Fruit fly (Drosophila melanogaster) whole organism, prepupa: ENCODE results near the gene lute.

Experiments
- CG10631 ChIP-seq: fragments of 200-800 bp; sonication (Bioruptor generic); optimal IDR thresholded peaks from 2 replicates; lab custom pipeline; 2016; ENCODE audit warnings: missing biosample characterization, missing genetic modification characterization
- CG10669 ChIP-seq: fragments of 200-800 bp; sonication (Bioruptor generic); optimal IDR thresholded peaks from 3 replicates; lab custom pipeline; 2018; ENCODE audit warnings: missing biosample characterization, mild to moderate bottlenecking, missing genetic modification characterization, moderate library complexity
- CG11902 ChIP-seq: fragments of 200-800 bp; sonication (Bioruptor generic); optimal IDR thresholded peaks from 3 replicates; lab custom pipeline; 2016; ENCODE audit warnings: missing biosample characterization, missing genetic modification characterization
- CG15336 ChIP-seq: fragments of 200-800 bp; sonication (Bioruptor generic); IDR thresholded peaks from 2 replicates; pipeline ENCODE4 v1.3.6; 2022; ENCODE audit warnings: missing biosample characterization, missing genetic modification characterization
- CG1621 ChIP-seq: fragments of 200-800 bp; sonication (Bioruptor generic); optimal IDR thresholded peaks from 3 replicates; lab custom pipeline; 2018; ENCODE audit warnings: missing biosample characterization, mild to moderate bottlenecking, missing genetic modification characterization
- CG16779 ChIP-seq: fragments of 200-800 bp; sonication (Bioruptor generic); optimal IDR thresholded peaks from 3 replicates; lab custom pipeline; 2017; ENCODE audit warnings: missing biosample characterization, mild to moderate bottlenecking, missing genetic modification characterization
- CG3032 ChIP-seq: fragments of 200-800 bp; optimal IDR thresholded peaks from 2 replicates; lab custom pipeline; 2019; ENCODE audit warnings: missing biosample characterization, mild to moderate bottlenecking, missing genetic modification characterization, moderate library complexity
- CG31627 ChIP-seq: fragments of 200-800 bp; sonication (Bioruptor generic); optimal IDR thresholded peaks from 3 replicates; lab custom pipeline; 2016; ENCODE audit warnings: missing biosample characterization, missing genetic modification characterization
- CG32006 ChIP-seq: fragments of 200-800 bp; sonication (Bioruptor generic); optimal IDR thresholded peaks from 3 replicates; lab custom pipeline; 2017; ENCODE audit warnings: missing biosample characterization, mild to moderate bottlenecking, missing genetic modification characterization
- CG34406 ChIP-seq: fragments of 200-800 bp; sonication (Bioruptor generic); optimal IDR thresholded peaks from 3 replicates; lab custom pipeline; 2016; ENCODE audit warnings: missing biosample characterization, missing genetic modification characterization
- CG3919 ChIP-seq: fragments of 200-800 bp; sonication (Bioruptor generic); optimal IDR thresholded peaks from 3 replicates; lab custom pipeline; 2016; ENCODE audit warnings: missing biosample characterization, missing genetic modification characterization
- CG4318 ChIP-seq: fragments of 200-800 bp; sonication (Bioruptor generic); optimal IDR thresholded peaks from 3 replicates; lab custom pipeline; 2017; ENCODE audit warnings: missing biosample characterization, mild to moderate bottlenecking, missing genetic modification characterization
- CG6163 ChIP-seq: fragments of 200-800 bp; sonication (Bioruptor generic); IDR thresholded peaks from 3 replicates; pipeline ENCODE4 v1.3.6; 2022; ENCODE audit warnings: missing biosample characterization, missing genetic modification characterization
- CG6276 ChIP-seq: fragments of 200-800 bp; sonication (Bioruptor generic); optimal IDR thresholded peaks from 2 replicates; lab custom pipeline; 2017; ENCODE audit warnings: missing biosample characterization, mild to moderate bottlenecking, missing genetic modification characterization
- CG6808 ChIP-seq: fragments of 200-800 bp; sonication (Bioruptor generic); optimal IDR thresholded peaks from 3 replicates; lab custom pipeline; 2017; ENCODE audit warnings: missing biosample characterization, missing genetic modification characterization, mild to moderate bottlenecking, moderate library complexity, missing genetic modification reagents
- CG7368 ChIP-seq: fragments of 200-800 bp; sonication (Bioruptor generic); optimal IDR thresholded peaks from 3 replicates; lab custom pipeline; 2016; ENCODE audit warnings: missing biosample characterization, missing genetic modification characterization
- CG9139 ChIP-seq: fragments of 200-800 bp; sonication (Bioruptor generic); optimal IDR thresholded peaks from 3 replicates; lab custom pipeline; 2017; ENCODE audit warnings: missing biosample characterization, mild to moderate bottlenecking, missing genetic modification characterization
- Eip75B ChIP-seq: fragments of 200-800 bp; sonication (Bioruptor generic); optimal IDR thresholded peaks from 3 replicates; lab custom pipeline; 2016; ENCODE audit warnings: missing biosample characterization, missing genetic modification characterization
- Eip78C ChIP-seq: fragments of 200-800 bp; sonication (Bioruptor generic); peaks from one replicate; lab custom pipeline; 2016; ENCODE audit warnings: missing biosample characterization, missing genetic modification characterization
- Eip93F ChIP-seq: fragments of 200-800 bp; sonication (Bioruptor generic); optimal IDR thresholded peaks from 2 replicates; lab custom pipeline; 2016; ENCODE audit warnings: missing biosample characterization, mild to moderate bottlenecking, missing genetic modification characterization
- Ets21C ChIP-seq: fragments of 200-800 bp; sonication (Bioruptor generic); optimal IDR thresholded peaks from 3 replicates; lab custom pipeline; 2016; ENCODE audit warnings: missing biosample characterization, missing genetic modification characterization
- Ets96B ChIP-seq: fragments of 200-800 bp; optimal IDR thresholded peaks from 2 replicates; lab custom pipeline; 2019; ENCODE audit warnings: missing biosample characterization, mild to moderate bottlenecking, missing genetic modification characterization, moderate library complexity
- Hr38 ChIP-seq: sonication (Bioruptor generic); optimal IDR thresholded peaks from 2 replicates; lab custom pipeline; 2016; ENCODE audit warnings: missing biosample characterization, missing genetic modification characterization
- Hr39 ChIP-seq: fragments of 200-800 bp; sonication (Bioruptor generic); optimal IDR thresholded peaks from 2 replicates; lab custom pipeline; 2016; ENCODE audit warnings: missing biosample characterization, missing genetic modification characterization
- Hr4 ChIP-seq: fragments of 200-800 bp; sonication (Bioruptor generic); optimal IDR thresholded peaks from 3 replicates; lab custom pipeline; 2016; ENCODE audit warnings: missing biosample characterization, missing genetic modification characterization
- Lpt ChIP-seq: fragments of 200-800 bp; sonication (Bioruptor generic); optimal IDR thresholded peaks from 3 replicates; lab custom pipeline; 2016; ENCODE audit warnings: missing biosample characterization, missing genetic modification characterization
- OdsH ChIP-seq: fragments of 200-800 bp; sonication (Bioruptor generic); optimal IDR thresholded peaks from 3 replicates; lab custom pipeline; 2016; ENCODE audit warnings: missing biosample characterization, missing genetic modification characterization
- Smox ChIP-seq: fragments of 200-800 bp; sonication (Bioruptor generic); optimal IDR thresholded peaks from 3 replicates; lab custom pipeline; 2016; ENCODE audit warnings: missing biosample characterization, missing genetic modification characterization
- Sox102F ChIP-seq: fragments of 200-800 bp; sonication (Bioruptor generic); optimal IDR thresholded peaks from 2 replicates; lab custom pipeline; 2016; ENCODE audit warnings: missing biosample characterization, mild to moderate bottlenecking, missing genetic modification characterization
- Sox14 ChIP-seq: fragments of 200-800 bp; sonication (Bioruptor generic); optimal IDR thresholded peaks from 3 replicates; lab custom pipeline; 2016; ENCODE audit warnings: missing biosample characterization, missing genetic modification characterization
- Sox15 ChIP-seq: fragments of 200-800 bp; sonication (Bioruptor generic); optimal IDR thresholded peaks from 3 replicates; lab custom pipeline; 2016; ENCODE audit warnings: missing biosample characterization, missing genetic modification characterization
- achi ChIP-seq: fragments of 200-800 bp; sonication (Bioruptor generic); optimal IDR thresholded peaks from 3 replicates; lab custom pipeline; 2016; ENCODE audit warnings: missing biosample characterization, missing genetic modification characterization
- acj6 ChIP-seq: fragments of 200-800 bp; sonication (Bioruptor generic); optimal IDR thresholded peaks from 3 replicates; lab custom pipeline; 2016; ENCODE audit warnings: missing biosample characterization, missing genetic modification characterization
- cyc ChIP-seq: fragments of 200-800 bp; sonication (Bioruptor generic); optimal IDR thresholded peaks from 3 replicates; lab custom pipeline; 2016; ENCODE audit warnings: missing biosample characterization, missing genetic modification characterization
- eg ChIP-seq: fragments of 200-800 bp; sonication (Bioruptor generic); IDR thresholded peaks from 3 replicates; pipeline ENCODE4 v1.3.6; 2022; ENCODE audit warnings: missing biosample characterization, missing genetic modification characterization
- esn ChIP-seq: fragments of 200-800 bp; sonication (Bioruptor generic); optimal IDR thresholded peaks from 2 replicates; lab custom pipeline; 2016; ENCODE audit warnings: missing biosample characterization, mild to moderate bottlenecking, missing genetic modification characterization, moderate library complexity
- fd85E ChIP-seq: fragments of 200-800 bp; sonication (Bioruptor generic); optimal IDR thresholded peaks from 3 replicates; lab custom pipeline; 2016; ENCODE audit warnings: missing biosample characterization, missing genetic modification characterization
- fkh ChIP-seq: fragments of 200-800 bp; sonication (Bioruptor generic); optimal IDR thresholded peaks from 3 replicates; lab custom pipeline; 2017; ENCODE audit warnings: missing biosample characterization, mild to moderate bottlenecking, missing genetic modification characterization, moderate library complexity
- lz ChIP-seq: fragments of 200-800 bp; sonication (Bioruptor generic); optimal IDR thresholded peaks from 3 replicates; lab custom pipeline; 2016; ENCODE audit warnings: missing biosample characterization, missing genetic modification characterization
- net ChIP-seq: fragments of 200-800 bp; sonication (Bioruptor generic); optimal IDR thresholded peaks from 3 replicates; lab custom pipeline; 2016; ENCODE audit warnings: missing biosample characterization, missing genetic modification characterization
- pdm3 ChIP-seq: fragments of 200-800 bp; sonication (Bioruptor generic); optimal IDR thresholded peaks from 3 replicates; lab custom pipeline; 2016; ENCODE audit warnings: missing biosample characterization, missing genetic modification characterization
- salr ChIP-seq, 2 experiments: fragments of 200-800 bp; sonication (Bioruptor generic); optimal IDR thresholded peaks; 3 replicates each; lab custom pipeline; 2016 to 2018; ENCODE audit warnings: missing biosample characterization in 2 of 2, missing genetic modification characterization in 2 of 2, mild to moderate bottlenecking in 1 of 2
- spab ChIP-seq: fragments of 200-800 bp; sonication (Bioruptor generic); optimal IDR thresholded peaks from 2 replicates; lab custom pipeline; 2017; ENCODE audit warnings: missing biosample characterization, mild to moderate bottlenecking, missing genetic modification characterization, missing genetic modification reagents
- ss ChIP-seq, 2 experiments: fragments of 200-800 bp; sonication (Bioruptor generic); optimal IDR thresholded peaks; 2 replicates in 1 of 2; 3 replicates in 1 of 2; lab custom pipeline; 2017 to 2018; ENCODE audit warnings: mild to moderate bottlenecking in 2 of 2, missing biosample characterization in 2 of 2, missing genetic modification characterization in 2 of 2, moderate library complexity in 1 of 2
- svp ChIP-seq: fragments of 200-800 bp; sonication (Bioruptor generic); peaks from one replicate; lab custom pipeline; 2016; ENCODE audit warnings: missing biosample characterization, missing genetic modification characterization
- topi ChIP-seq: fragments of 200-800 bp; sonication (Bioruptor generic); optimal IDR thresholded peaks from 3 replicates; lab custom pipeline; 2016; ENCODE audit warnings: missing biosample characterization, missing genetic modification characterization
- vri ChIP-seq: fragments of 200-800 bp; sonication (Bioruptor generic); optimal IDR thresholded peaks from 3 replicates; lab custom pipeline; 2016; ENCODE audit warnings: missing biosample characterization, mild to moderate bottlenecking, missing genetic modification characterization

lute gene

DNA sequence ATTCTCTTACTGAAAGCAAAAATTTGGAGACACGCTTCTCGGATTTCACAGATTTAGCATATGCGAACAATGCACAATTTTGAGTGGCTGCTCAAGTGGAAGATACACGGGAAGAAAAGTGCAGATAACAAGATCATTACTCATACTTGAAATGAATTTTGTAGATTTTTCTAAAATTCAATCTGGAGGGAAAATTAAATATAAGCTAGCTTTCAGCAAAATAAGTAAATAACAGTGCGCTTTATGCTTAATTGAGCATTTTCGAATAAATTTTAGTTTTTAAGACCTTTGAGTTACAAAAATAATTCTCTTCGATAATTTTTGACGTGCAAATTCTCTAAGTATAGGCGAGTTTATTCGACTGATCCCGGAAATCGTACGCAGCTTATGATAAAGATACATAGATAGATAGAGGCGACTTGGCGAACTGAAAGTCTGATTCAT, 21.0 kb downstream of the lute start (continued):
- peak; percentile 69 for TF ChIP-seq CG32006 (GFP tag; lab: Kevin White, UChicago)
- TF ChIP-seq Hr39 (GFP tag; lab: Kevin White, UChicago): peak; percentile 50
- TF ChIP-seq esn: peak; percentile 72
- TF ChIP-seq CG11902 (GFP tag; lab: Kevin White, UChicago): peak; percentile 73
- no peak for TF ChIP-seq vri (GFP tag; lab: Kevin White, UChicago)
- TF ChIP-seq net: peak; percentile 52
- peak; percentile 64 for TF ChIP-seq spab
- TF ChIP-seq pdm3 (GFP tag; lab: Kevin White, UChicago): peak; percentile 59
- peak; percentile 75 for TF ChIP-seq cyc (GFP tag; lab: Kevin White, UChicago)
- peak; percentile 20 for TF ChIP-seq CG1621 (tag; lab: Kevin White, UChicago)
- TF ChIP-seq CG31627 (GFP tag; lab: Kevin White, UChicago): peak; percentile 49
- peak; percentile 56 for TF ChIP-seq CG7368 (GFP tag; lab: Kevin White, UChicago)
- peak; percentile 65 for TF ChIP-seq Hr4
- TF ChIP-seq achi: peak; percentile 52
- TF ChIP-seq Ets21C (GFP tag; lab: Kevin White, UChicago): peak; percentile 49
- peak; percentile 44 to 67 for TF ChIP-seq ss (GFP tag; optimal IDR thresholded peaks at IDR 0.05; lab: Kevin White, UChicago)
- TF ChIP-seq Ets96B (tag; lab: Kevin White, UChicago): peak; percentile 75
- peak; percentile 77 for TF ChIP-seq Eip75B (GFP tag; lab: Kevin White, UChicago)
- peak; percentile 63 for TF ChIP-seq lz (GFP tag; lab: Kevin White, UChicago)
- TF ChIP-seq CG6276 (GFP tag; lab: Kevin White, UChicago): peak; percentile 67
- TF ChIP-seq CG3919 (GFP tag; lab: Kevin White, UChicago): peak; percentile 83
- TF ChIP-seq salr (GFP tag; optimal IDR thresholded peaks at IDR 0.05; lab: Kevin White, UChicago): no peak
- peak; percentile 96 for TF ChIP-seq Eip78C (GFP tag; lab: Kevin White, UChicago)
- TF ChIP-seq CG3032: peak; percentile 39
- peak; percentile 20 for TF ChIP-seq fd85E
- TF ChIP-seq CG34406 (GFP tag; lab: Kevin White, UChicago): peak; percentile 36
- peak; percentile 47 for TF ChIP-seq acj6 (GFP tag; lab: Kevin White, UChicago)
- TF ChIP-seq Lpt (GFP tag; lab: Kevin White, UChicago): peak; percentile 70
- TF ChIP-seq Sox15 (GFP tag; lab: Kevin White, UChicago): peak; percentile 19
- TF ChIP-seq CG10669 (GFP tag; lab: Kevin White, UChicago): peak; percentile 78
- no peak for TF ChIP-seq fkh (GFP tag; lab: Kevin White, UChicago)
- peak; percentile 48 for TF ChIP-seq CG15336 (GFP tag; lab: Robert Waterston, UW)
- TF ChIP-seq, all 60 proteins: peak for 50

DNA sequence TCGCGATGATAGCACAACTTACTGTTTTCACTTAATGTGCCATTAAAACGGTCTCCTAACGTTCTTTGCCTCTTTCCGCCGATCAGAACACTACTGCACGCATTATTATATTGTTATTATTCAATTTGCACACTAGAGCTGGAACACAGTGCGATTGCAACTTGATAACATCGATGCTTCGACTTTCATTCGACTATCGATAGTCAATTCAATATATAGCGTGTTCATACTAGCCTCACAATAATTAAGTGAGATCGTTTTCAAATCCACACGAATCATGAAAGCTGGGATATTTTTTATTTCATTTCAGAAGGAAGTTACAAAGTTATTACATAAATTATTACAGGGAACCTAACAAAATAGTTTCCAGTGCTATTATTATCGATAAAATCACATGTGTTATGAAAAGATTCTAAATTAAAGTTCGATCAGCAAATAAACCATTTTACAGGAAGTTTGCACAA, 21.6 kb downstream of the lute start:
- TF ChIP-seq Hr4 (peak; percentile 74), Ets96B (tag; lab: Kevin White, UChicago) (no peak), fkh (GFP tag; lab: Kevin White, UChicago) (peak; percentile 67), CG6808 (GFP tag; lab: Kevin White, UChicago) (no peak), eg (GFP tag; lab: Robert Waterston, UW) (peak; percentile 70), Ets21C (GFP tag; lab: Kevin White, UChicago) (peak; percentile 20), CG7368 (GFP tag; lab: Kevin White, UChicago) (no peak), acj6 (GFP tag; lab: Kevin White, UChicago) (peak; percentile 23), Hr38 (no peak), CG10631 (GFP tag; lab: Kevin White, UChicago) (peak; percentile 28), CG6276 (GFP tag; lab: Kevin White, UChicago) (no peak), esn (peak; percentile 44), pdm3 (GFP tag; lab: Kevin White, UChicago) (peak; percentile 60), CG11902 (GFP tag; lab: Kevin White, UChicago) (no peak), CG9139 (GFP tag; lab: Kevin White, UChicago) (no peak), CG31627 (GFP tag; lab: Kevin White, UChicago) (peak; percentile 46), Smox (GFP tag; lab: Kevin White, UChicago) (peak; percentile 57), Sox14 (GFP tag; lab: Kevin White, UChicago) (peak; percentile 54), CG6163 (GFP tag; lab: Robert Waterston, UW) (no peak), svp (GFP tag; lab: Kevin White, UChicago) (no peak), Eip75B (GFP tag; lab: Kevin White, UChicago) (peak; percentile 22), Sox102F (GFP tag; lab: Kevin White, UChicago) (peak; percentile 14), topi (GFP tag; lab: Kevin White, UChicago) (peak; percentile 10), Hr39 (GFP tag; lab: Kevin White, UChicago) (peak; percentile 51), OdsH (peak; percentile 45), Eip93F (GFP tag; lab: Kevin White, UChicago) (no peak), CG34406 (GFP tag; lab: Kevin White, UChicago) (no peak), salr (GFP tag; optimal IDR thresholded peaks at IDR 0.05; lab: Kevin White, UChicago) (no peak), spab (no peak), achi (peak; percentile 28), CG16779 (tag; lab: Kevin White, UChicago) (no peak), Eip78C (GFP tag; lab: Kevin White, UChicago) (peak; percentile 50), cyc (GFP tag; lab: Kevin White, UChicago) (no peak), CG4318 (GFP tag; lab: Kevin White, UChicago) (no peak)
